Fruit fly (Drosophila melanogaster) S2 (cell line): Measurements from ENCODE around the gene HERC2.

ENCODE experiments used
- CG8478 ChIP-seq: fragments of >200 bp; optimal IDR thresholded peaks from 2 replicates; lab custom pipeline; 2018
- CTCF ChIP-seq, 2 experiments: fragments of >200 bp; optimal IDR thresholded peaks; 2 replicates each; lab custom pipeline; 2018

DNA sequence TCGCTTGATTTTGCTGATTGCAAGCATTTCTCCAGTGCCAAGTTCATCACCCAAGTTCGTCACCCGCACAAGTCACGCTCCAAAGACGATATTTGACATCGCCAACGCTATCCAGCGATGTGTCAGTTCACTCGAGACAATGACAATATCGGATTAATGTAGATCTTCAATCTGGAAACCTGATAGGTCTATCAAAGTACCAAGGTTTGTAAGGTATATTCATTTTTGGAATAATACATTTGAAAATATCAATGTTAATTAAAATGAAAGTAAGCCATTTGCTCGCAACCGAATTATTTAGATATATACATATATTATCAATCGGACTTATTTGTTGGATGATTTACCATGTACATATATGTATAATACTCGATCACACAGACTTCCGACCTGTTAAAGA is 24.7 kb downstream of the HERC2 start, which contains the start of gene Obp19c:
- no peak for TF ChIP-seq CG8478 (lab: Kevin White, UChicago)
- TF ChIP-seq CTCF (optimal IDR thresholded peaks at IDR 0.05; lab: Kevin White, UChicago), result no peak
